Worm (Caenorhabditis elegans) whole organism, young adult: Measurements from ENCODE around the gene tsp-17.

Experiments
- F57A8.1 ChIP-seq: fragments of 200-800 bp; sonication (Bioruptor generic); optimal IDR thresholded peaks from 2 replicates; lab custom pipeline; 2018; ENCODE audit warnings: mild to moderate bottlenecking, missing genetic modification characterization, moderate library complexity, missing compliant biosample characterization
- atf-7 ChIP-seq: sonication (generic microtip); optimal IDR thresholded peaks from 2 replicates; lab custom pipeline; 2017; ENCODE audit warnings: mild to moderate bottlenecking, missing genetic modification characterization, missing compliant biosample characterization
- dox-1 ChIP-seq: fragments of 200-800 bp; sonication (Bioruptor generic); IDR thresholded peaks from 2 replicates; pipeline ENCODE4 v1.3.6; 2022; ENCODE audit warnings: missing genetic modification reagents, missing genetic modification characterization, missing compliant biosample characterization
- hrde-1 ChIP-seq: sonication (generic microtip); optimal IDR thresholded peaks from 2 replicates; lab custom pipeline; 2016; ENCODE audit warnings: missing genetic modification characterization, mild to moderate bottlenecking, missing compliant biosample characterization, moderate library complexity, missing genotype, missing genetic modification reagents, borderline replicate concordance
- nfya-1 ChIP-seq: sonication (generic microtip); optimal IDR thresholded peaks from 2 replicates; lab custom pipeline; 2017; ENCODE audit warnings: antibody characterized with exemption, missing compliant biosample characterization, missing genetic modification characterization, borderline replicate concordance; ENCODE audit not compliant: insufficient read depth
- snpc-1.1 ChIP-seq: sonication (generic microtip); optimal IDR thresholded peaks from 2 replicates; lab custom pipeline; 2017; ENCODE audit warnings: missing genetic modification characterization, mild to moderate bottlenecking, missing compliant biosample characterization, antibody characterized with exemption, moderate library complexity, missing genotype, missing genetic modification reagents; ENCODE audit not compliant: insufficient read depth
- snpc-4 ChIP-seq, 5 experiments: fragments of 150-350 bp in 1 of 5; sonication (generic microtip) in 4 of 5; optimal IDR thresholded peaks; 2 replicates each; lab custom pipeline; 2014 to 2018; ENCODE audit warnings: missing genetic modification characterization in 5 of 5, missing biosample characterization in 3 of 5, antibody characterized with exemption in 2 of 5, mild to moderate bottlenecking in 2 of 5, missing compliant biosample characterization in 2 of 5, missing genotype in 2 of 5, moderate library complexity in 2 of 5, missing genetic modification reagents in 1 of 5

ce11 chrX:3689155-3689719 lies 8.3 kb downstream of the tsp-17 start, which contains the start of gene tag-278:
- TF ChIP-seq nfya-1 (tag; lab: Kevin White, UChicago) (no peak), dox-1 (no peak), hrde-1 (tag; lab: Kevin White, UChicago) (no peak), atf-7 (tag; lab: Kevin White, UChicago) (no peak), snpc-4 (GFP tag; optimal IDR thresholded peaks at IDR 0.05; lab: Kevin White, UChicago) (no peak), snpc-4 (tag; optimal IDR thresholded peaks at IDR 0.05; lab: Kevin White, UChicago) (no peak), snpc-1.1 (tag; lab: Kevin White, UChicago) (no peak), F57A8.1 (GFP tag; lab: Kevin White, UChicago) (no peak)
